Worm (Caenorhabditis elegans) whole organism, L3 larva: Measurements from ENCODE around the gene grl-29.
"Not testable (repeated sequence)": the region's sequence is repeated elsewhere in the genome, so short reads cannot be mapped to it uniquely, and the experiment has no call there.

Source experiments
- R02D3.7 ChIP-seq: fragments of 150-350 bp; optimal IDR thresholded peaks from 2 replicates; lab custom pipeline; 2014; ENCODE audit warnings: missing biosample characterization, missing genetic modification characterization
- ZK546.5 ChIP-seq: sonication (generic microtip); optimal IDR thresholded peaks from 2 replicates; lab custom pipeline; 2017; ENCODE audit warnings: missing biosample characterization, missing genetic modification characterization
- aly-2 ChIP-seq: fragments of 150-350 bp; optimal IDR thresholded peaks from 2 replicates; lab custom pipeline; 2014; ENCODE audit warnings: missing biosample characterization, missing genetic modification characterization
- ama-1 ChIP-seq: fragments of 150-350 bp; optimal IDR thresholded peaks from 2 replicates; lab custom pipeline; 2018
- ceh-28 ChIP-seq: fragments of 150-350 bp; optimal IDR thresholded peaks from 2 replicates; lab custom pipeline; 2014; ENCODE audit warnings: missing biosample characterization, missing genetic modification reagents, missing genetic modification characterization
- ceh-82 ChIP-seq: fragments of 150-350 bp; optimal IDR thresholded peaks from 2 replicates; lab custom pipeline; 2014; ENCODE audit warnings: missing biosample characterization, missing genetic modification characterization
- elt-1 ChIP-seq: fragments of 150-350 bp; optimal IDR thresholded peaks from 2 replicates; lab custom pipeline; 2014; ENCODE audit warnings: missing biosample characterization, missing genetic modification characterization
- elt-3 ChIP-seq, 3 experiments: fragments of 150-350 bp in 1 of 3; sonication (generic microtip) in 2 of 3; optimal IDR thresholded peaks; 2 replicates in 2 of 3; 4 replicates in 1 of 3; lab custom pipeline; 2014 to 2017; ENCODE audit warnings: missing biosample characterization in 3 of 3, missing genetic modification characterization in 3 of 3
- eor-1 ChIP-seq, 2 experiments: fragments of 150-350 bp; optimal IDR thresholded peaks; 2 replicates each; lab custom pipeline; 2014 to 2018; ENCODE audit warnings: missing biosample characterization in 2 of 2, missing genetic modification characterization in 2 of 2
- fkh-10 ChIP-seq: sonication (generic microtip); optimal IDR thresholded peaks from 2 replicates; lab custom pipeline; 2017; ENCODE audit warnings: missing biosample characterization, missing genetic modification reagents, missing genetic modification characterization
- fkh-2 ChIP-seq: fragments of 150-350 bp; optimal IDR thresholded peaks from 2 replicates; lab custom pipeline; 2014; ENCODE audit warnings: missing biosample characterization, missing genetic modification reagents, missing genetic modification characterization
- fos-1 ChIP-seq: fragments of 150-350 bp; optimal IDR thresholded peaks from 2 replicates; lab custom pipeline; 2014; ENCODE audit warnings: missing biosample characterization, missing genetic modification characterization
- hmg-11 ChIP-seq: sonication (generic microtip); optimal IDR thresholded peaks from 2 replicates; lab custom pipeline; 2016; ENCODE audit warnings: missing genetic modification characterization, missing compliant biosample characterization
- jun-1 ChIP-seq: fragments of 150-350 bp; optimal IDR thresholded peaks from 2 replicates; lab custom pipeline; 2014; ENCODE audit warnings: missing biosample characterization, missing genetic modification reagents, missing genetic modification characterization
- lin-15B ChIP-seq: fragments of 150-350 bp; optimal IDR thresholded peaks from 2 replicates; lab custom pipeline; 2014; ENCODE audit warnings: missing biosample characterization, missing genetic modification characterization
- lin-39 ChIP-seq: fragments of 150-350 bp; optimal IDR thresholded peaks from 2 replicates; lab custom pipeline; 2018; ENCODE audit warnings: missing biosample characterization, missing genetic modification reagents, missing genetic modification characterization
- lsy-12 ChIP-seq: sonication (generic microtip); optimal IDR thresholded peaks from 2 replicates; lab custom pipeline; 2016; ENCODE audit warnings: mild to moderate bottlenecking, missing genetic modification characterization, missing compliant biosample characterization
- nfya-1 ChIP-seq: sonication (generic microtip); optimal IDR thresholded peaks from 2 replicates; lab custom pipeline; 2017; ENCODE audit warnings: missing genetic modification characterization, mild to moderate bottlenecking, missing compliant biosample characterization, antibody characterized with exemption, moderate library complexity; ENCODE audit not compliant: insufficient read depth
- nhr-23 ChIP-seq: fragments of 150-350 bp; optimal IDR thresholded peaks from 2 replicates; lab custom pipeline; 2014; ENCODE audit warnings: missing biosample characterization, missing genetic modification reagents, missing genetic modification characterization
- nhr-237 ChIP-seq: fragments of 150-350 bp; optimal IDR thresholded peaks from 2 replicates; lab custom pipeline; 2014; ENCODE audit warnings: missing biosample characterization, missing genetic modification characterization
- nhr-28 ChIP-seq: fragments of 150-350 bp; optimal IDR thresholded peaks from 2 replicates; lab custom pipeline; 2014; ENCODE audit warnings: missing biosample characterization, missing genetic modification characterization
- nhr-67 ChIP-seq: fragments of 150-350 bp; optimal IDR thresholded peaks from 2 replicates; lab custom pipeline; 2014; ENCODE audit warnings: missing biosample characterization, missing genetic modification characterization
- nhr-76 ChIP-seq: fragments of 150-350 bp; sonication (generic microtip); optimal IDR thresholded peaks from 5 replicates; lab custom pipeline; 2014; ENCODE audit warnings: missing biosample characterization, missing genetic modification characterization
- nhr-77 ChIP-seq: fragments of 150-350 bp; optimal IDR thresholded peaks from 2 replicates; lab custom pipeline; 2014; ENCODE audit warnings: missing biosample characterization, missing genetic modification characterization
- pha-4 ChIP-seq: fragments of 150-350 bp; optimal IDR thresholded peaks from 2 replicates; lab custom pipeline; 2014; ENCODE audit warnings: missing biosample characterization, missing genetic modification reagents, missing genetic modification characterization
- pqm-1 ChIP-seq: fragments of 150-350 bp; optimal IDR thresholded peaks from 2 replicates; lab custom pipeline; 2017; ENCODE audit warnings: missing biosample characterization, missing genetic modification characterization, inconsistent platforms
- sea-2 ChIP-seq: fragments of 150-350 bp; sonication (generic microtip); optimal IDR thresholded peaks from 4 replicates; lab custom pipeline; 2014; ENCODE audit warnings: missing biosample characterization, missing genetic modification reagents, missing genetic modification characterization
- skn-1 ChIP-seq: fragments of 150-350 bp; optimal IDR thresholded peaks from 2 replicates; lab custom pipeline; 2014; ENCODE audit warnings: missing biosample characterization, missing genetic modification characterization
- tbx-2 ChIP-seq: sonication (generic microtip); optimal IDR thresholded peaks from 2 replicates; lab custom pipeline; 2016; ENCODE audit warnings: mild to moderate bottlenecking, missing genetic modification characterization, missing compliant biosample characterization
- unc-62 ChIP-seq: fragments of 150-350 bp; sonication (generic microtip); optimal IDR thresholded peaks from 4 replicates; lab custom pipeline; 2014; ENCODE audit warnings: missing biosample characterization, missing genetic modification reagents, missing genetic modification characterization
- zag-1 ChIP-seq: fragments of 150-350 bp; optimal IDR thresholded peaks from 2 replicates; lab custom pipeline; 2014; ENCODE audit warnings: missing biosample characterization, missing genetic modification characterization
- ztf-4 ChIP-seq: fragments of 150-350 bp; optimal IDR thresholded peaks from 2 replicates; lab custom pipeline; 2014; ENCODE audit warnings: missing biosample characterization, missing genetic modification characterization

Gene grl-29

ce11 chrV:3554869-3555268 lies at the start of gene grl-29:
Gene grl-29 (minus strand): TSS chrV:3555236.
- TF ChIP-seq nhr-76 (tag; lab: Kevin White, UChicago) (no peak), hmg-11 (tag; lab: Kevin White, UChicago) (no peak), unc-62 (GFP tag; lab: Kevin White, UChicago) (no peak), nhr-237 (tag; lab: Kevin White, UChicago) (no peak), ceh-82 (tag; lab: Kevin White, UChicago) (no peak), ama-1 (lab: Kevin White, UChicago) (no peak), eor-1 (tag; optimal IDR thresholded peaks at IDR 0.05; lab: Kevin White, UChicago) (no peak)

- TF ChIP-seq pha-4, result no peak
- TF ChIP-seq pqm-1 (tag; lab: Kevin White, UChicago), result no peak
- no peak for TF ChIP-seq fos-1 (tag; lab: Kevin White, UChicago)
- TF ChIP-seq, all 47 proteins: peak for 0
Observed at ce11 chrV:3600570-3600969, 45.5 kb upstream of the grl-29 start, which contains the start of gene T22F3.7. Gene T22F3.7 (minus strand): TSS chrV:3600670.

- TF ChIP-seq lin-15B, lin-39, ztf-4 (tag; lab: Kevin White, UChicago): not testable (repeated sequence)
Observed at ce11 chrV:3597052-3597451, 42.0 kb upstream of the grl-29 start, which contains the start of gene srh-212. Gene srh-212 (minus strand): TSS chrV:3597152.

ce11 chrV:3594936-3595335 lies 39.9 kb upstream of the grl-29 start, which contains the start of gene srh-213:
Gene srh-213 (minus strand): TSS chrV:3595036.
- TF ChIP-seq ama-1 (lab: Kevin White, UChicago) (no peak), skn-1 (no peak), nhr-23 (no peak), eor-1 (tag; optimal IDR thresholded peaks at IDR 0.05; lab: Kevin White, UChicago) (no peak), nhr-67 (tag; lab: Kevin White, UChicago) (no peak), lsy-12 (tag; lab: Kevin White, UChicago) (no peak), elt-3 (tag; optimal IDR thresholded peaks at IDR 0.05; lab: Kevin White, UChicago) (no peak), nhr-237 (tag; lab: Kevin White, UChicago) (no peak), tbx-2 (no peak), nhr-28 (no peak), aly-2 (tag; lab: Kevin White, UChicago) (no peak), ceh-28 (tag; lab: Kevin White, UChicago) (no peak), ztf-4 (tag; lab: Kevin White, UChicago) (no peak), hmg-11 (tag; lab: Kevin White, UChicago) (no peak), R02D3.7 (tag; lab: Kevin White, UChicago) (no peak), zag-1 (tag; lab: Kevin White, UChicago) (no peak), elt-1 (tag; lab: Kevin White, UChicago) (no peak), sea-2 (GFP tag; lab: Kevin White, UChicago) (no peak), lin-39 (tag; lab: Kevin White, UChicago) (no peak), fkh-10 (GFP tag; lab: Kevin White, UChicago) (no peak)
- TF ChIP-seq, all 47 proteins: peak for 0

- TF ChIP-seq ceh-28 (tag; lab: Kevin White, UChicago) (no peak), fkh-2 (tag; lab: Kevin White, UChicago) (no peak), ZK546.5 (no peak), pqm-1 (tag; lab: Kevin White, UChicago) (no peak), jun-1 (tag; lab: Kevin White, UChicago) (no peak), nhr-28 (no peak), nfya-1 (tag; lab: Kevin White, UChicago) (no peak), elt-3 (tag; optimal IDR thresholded peaks at IDR 0.05; lab: Kevin White, UChicago) (no peak), aly-2 (tag; lab: Kevin White, UChicago) (no peak), nhr-77 (tag; lab: Kevin White, UChicago) (no peak), ceh-82 (tag; lab: Kevin White, UChicago) (no peak), lin-39 (tag; lab: Kevin White, UChicago) (no peak)
Observed at ce11 chrV:3592099-3592498, 37.1 kb upstream of the grl-29 start, which contains the start of gene T22F3.12. Gene T22F3.12 (minus strand): TSS chrV:3592199.
